Fruit fly (Drosophila melanogaster): ENCODE data around the gene MED10.
A peak's percentile ranks its signal among the peaks of the same experiment; 100 is the strongest.

MED10 gene

dm6 chr3L:16203236-16203635 is 28.6 kb upstream of the MED10 start (continued):
- TF ChIP-seq Elba2 (GFP tag; optimal IDR thresholded peaks at IDR 0.05), result no peak
- TF ChIP-seq CG11398 (GFP tag; optimal IDR thresholded peaks at IDR 0.05), result peak; percentile 34
- peak; percentile 77; the same call in 2 of the 3 replicates for TF ChIP-seq CG6175 (GFP tag; IDR thresholded peaks at IDR 0.05)
- peak; percentile 58 for TF ChIP-seq CG4854 (GFP tag; optimal IDR thresholded peaks at IDR 0.05)
- peak; percentile 73 for TF ChIP-seq danr (GFP tag; IDR thresholded peaks at IDR 0.05)
- TF ChIP-seq CG10267 (tag; optimal IDR thresholded peaks at IDR 0.05), result peak; percentile 43
- TF ChIP-seq CG13424 (tag; optimal IDR thresholded peaks at IDR 0.05), result peak; percentile 81
- TF ChIP-seq sqz (GFP tag; optimal IDR thresholded peaks at IDR 0.05), result no peak
- TF ChIP-seq nau (GFP tag; optimal IDR thresholded peaks at IDR 0.05), result peak; percentile 61
- TF ChIP-seq stwl (tag; optimal IDR thresholded peaks at IDR 0.05), result no peak
- TF ChIP-seq CG17912 (GFP tag; optimal IDR thresholded peaks at IDR 0.05), result no peak
- TF ChIP-seq HmgZ (tag; optimal IDR thresholded peaks at IDR 0.05), result peak; percentile 71
- TF ChIP-seq emc (GFP tag; optimal IDR thresholded peaks at IDR 0.05), result peak; percentile 57
- TF ChIP-seq CG7987 (GFP tag; optimal IDR thresholded peaks at IDR 0.05), result peak; percentile 25
- TF ChIP-seq CG15514 (GFP tag; optimal IDR thresholded peaks at IDR 0.05), result peak; percentile 76
- peak; percentile 53 for TF ChIP-seq CG30431 (GFP tag; optimal IDR thresholded peaks at IDR 0.05)
- no peak for TF ChIP-seq CG8290 (GFP tag; optimal IDR thresholded peaks at IDR 0.05)
- peak in 1 of 2 experiments; percentile 94 for TF ChIP-seq CG8290 (tag; optimal IDR thresholded peaks at IDR 0.05)
- no peak for TF ChIP-seq CG33557 (GFP tag; optimal IDR thresholded peaks at IDR 0.05)
- peak; percentile 87 for TF ChIP-seq Atf6 (GFP tag; IDR thresholded peaks at IDR 0.05)
- peak; percentile 46 for TF ChIP-seq salm (tag; optimal IDR thresholded peaks at IDR 0.05)
- peak; percentile 77 for TF ChIP-seq CG8944 (GFP tag; optimal IDR thresholded peaks at IDR 0.05)
- peak; percentile 82 for TF ChIP-seq CG12071 (GFP tag; optimal IDR thresholded peaks at IDR 0.05)
- peak; percentile 59 for TF ChIP-seq CG1602 (GFP tag; optimal IDR thresholded peaks at IDR 0.05)
- no peak for TF ChIP-seq fd102C (GFP tag; optimal IDR thresholded peaks at IDR 0.05)
- peak; percentile 84 for TF ChIP-seq Ptx1 (GFP tag; IDR thresholded peaks at IDR 0.05)
- peak; percentile 87 for TF ChIP-seq Antp (GFP tag; optimal IDR thresholded peaks at IDR 0.05)
- TF ChIP-seq vvl (GFP tag; IDR thresholded peaks at IDR 0.05), result peak; percentile 92; the same call in 1 of the 2 replicates
- TF ChIP-seq CHES-1-like (GFP tag; optimal IDR thresholded peaks at IDR 0.05), result peak; percentile 50
- TF ChIP-seq kah (GFP tag; optimal IDR thresholded peaks at IDR 0.05), result peak; percentile 3
- TF ChIP-seq br (optimal IDR thresholded peaks at IDR 0.05), result no peak
- peak; percentile 47 for TF ChIP-seq CG13775 (GFP tag; optimal IDR thresholded peaks at IDR 0.05)
- TF ChIP-seq tin (GFP tag; optimal IDR thresholded peaks at IDR 0.05), result peak; percentile 65
- TF ChIP-seq Lim3 (GFP tag; IDR thresholded peaks at IDR 0.05), result peak; percentile 69; the same call in 1 of the 2 replicates
- peak; percentile 67 for TF ChIP-seq CG12659 (GFP tag; optimal IDR thresholded peaks at IDR 0.05)
- TF ChIP-seq Ssrp (tag; optimal IDR thresholded peaks at IDR 0.05), result no peak
- peak; percentile 73 for TF ChIP-seq Oli (tag; optimal IDR thresholded peaks at IDR 0.05)
- TF ChIP-seq ttk (GFP tag; IDR thresholded peaks at IDR 0.05), result peak; percentile 83
- TF ChIP-seq Dip3 (GFP tag; optimal IDR thresholded peaks at IDR 0.05), result peak; percentile 79
- peak; percentile 78 for TF ChIP-seq toy (GFP tag; IDR thresholded peaks at IDR 0.05)
- peak; percentile 27 for TF ChIP-seq Six4 (GFP tag; optimal IDR thresholded peaks at IDR 0.05)
- TF ChIP-seq CG17186 (GFP tag; optimal IDR thresholded peaks at IDR 0.05), result no peak
- peak; percentile 83 for TF ChIP-seq CG11085 (GFP tag; IDR thresholded peaks at IDR 0.05)
- no peak for TF ChIP-seq crol (GFP tag; IDR thresholded peaks at IDR 0.05)
- no peak for TF ChIP-seq CG10565 (GFP tag; optimal IDR thresholded peaks at IDR 0.05)
- TF ChIP-seq CG12769 (tag; optimal IDR thresholded peaks at IDR 0.05), result peak; percentile 91
- TF ChIP-seq esg (GFP tag; conservative IDR thresholded peaks at IDR 0.05), result peak; percentile 82
- peak; percentile 79 to 88 for TF ChIP-seq Pdp1 (GFP tag; optimal IDR thresholded peaks at IDR 0.05)
- TF ChIP-seq ATbp (GFP tag; optimal IDR thresholded peaks at IDR 0.05), result peak; percentile 72
- no peak for TF ChIP-seq Hr39 (optimal IDR thresholded peaks at IDR 0.05)
- TF ChIP-seq scrt (GFP tag; optimal IDR thresholded peaks at IDR 0.05), result peak; percentile 72
- peak; percentile 75 for TF ChIP-seq CG10147 (GFP tag; optimal IDR thresholded peaks at IDR 0.05)

Measured in whole organism, embryonic.